Fruit fly (Drosophila melanogaster) whole organism, prepupa: ENCODE data around the gene CG4066.
A peak's percentile ranks its signal among the peaks of the same experiment; 100 is the strongest.

Source experiments
- CG10631 ChIP-seq: fragments of 200-800 bp; sonication (Bioruptor generic); optimal IDR thresholded peaks from 2 replicates; lab custom pipeline; 2016; ENCODE audit warnings: missing biosample characterization, missing genetic modification characterization
- CG11294 ChIP-seq: fragments of 200-800 bp; sonication (Bioruptor generic); IDR thresholded peaks from 2 replicates; pipeline ENCODE4 v1.3.6; 2022; ENCODE audit warnings: missing biosample characterization, missing genetic modification characterization
- CG11762 ChIP-seq: fragments of 200-800 bp; sonication (Bioruptor generic); optimal IDR thresholded peaks from 3 replicates; lab custom pipeline; 2016; ENCODE audit warnings: missing biosample characterization, missing genetic modification characterization; ENCODE audit not compliant: insufficient read depth
- CG1621 ChIP-seq: fragments of 200-800 bp; sonication (Bioruptor generic); optimal IDR thresholded peaks from 3 replicates; lab custom pipeline; 2018; ENCODE audit warnings: missing biosample characterization, mild to moderate bottlenecking, missing genetic modification characterization
- CG3032 ChIP-seq: fragments of 200-800 bp; optimal IDR thresholded peaks from 2 replicates; lab custom pipeline; 2019; ENCODE audit warnings: missing biosample characterization, mild to moderate bottlenecking, missing genetic modification characterization, moderate library complexity
- CG32006 ChIP-seq: fragments of 200-800 bp; sonication (Bioruptor generic); optimal IDR thresholded peaks from 3 replicates; lab custom pipeline; 2017; ENCODE audit warnings: missing biosample characterization, mild to moderate bottlenecking, missing genetic modification characterization
- CG34406 ChIP-seq: fragments of 200-800 bp; sonication (Bioruptor generic); optimal IDR thresholded peaks from 3 replicates; lab custom pipeline; 2016; ENCODE audit warnings: missing biosample characterization, missing genetic modification characterization
- CG4318 ChIP-seq: fragments of 200-800 bp; sonication (Bioruptor generic); optimal IDR thresholded peaks from 3 replicates; lab custom pipeline; 2017; ENCODE audit warnings: missing biosample characterization, mild to moderate bottlenecking, missing genetic modification characterization
- CG6163 ChIP-seq: fragments of 200-800 bp; sonication (Bioruptor generic); IDR thresholded peaks from 3 replicates; pipeline ENCODE4 v1.3.6; 2022; ENCODE audit warnings: missing biosample characterization, missing genetic modification characterization
- CG6276 ChIP-seq: fragments of 200-800 bp; sonication (Bioruptor generic); optimal IDR thresholded peaks from 2 replicates; lab custom pipeline; 2017; ENCODE audit warnings: missing biosample characterization, mild to moderate bottlenecking, missing genetic modification characterization
- CG6854 ChIP-seq: fragments of 200-800 bp; sonication (Bioruptor generic); optimal IDR thresholded peaks from 2 replicates; lab custom pipeline; 2017; ENCODE audit warnings: missing biosample characterization, mild to moderate bottlenecking, missing genetic modification characterization
- CG7368 ChIP-seq: fragments of 200-800 bp; sonication (Bioruptor generic); optimal IDR thresholded peaks from 3 replicates; lab custom pipeline; 2016; ENCODE audit warnings: missing biosample characterization, missing genetic modification characterization
- CG8319 ChIP-seq: fragments of 200-800 bp; sonication (Bioruptor generic); optimal IDR thresholded peaks from 3 replicates; lab custom pipeline; 2016; ENCODE audit warnings: missing biosample characterization, missing genetic modification characterization
- CG9139 ChIP-seq: fragments of 200-800 bp; sonication (Bioruptor generic); optimal IDR thresholded peaks from 3 replicates; lab custom pipeline; 2017; ENCODE audit warnings: missing biosample characterization, mild to moderate bottlenecking, missing genetic modification characterization
- Eip75B ChIP-seq: fragments of 200-800 bp; sonication (Bioruptor generic); optimal IDR thresholded peaks from 3 replicates; lab custom pipeline; 2016; ENCODE audit warnings: missing biosample characterization, missing genetic modification characterization
- Ets96B ChIP-seq: fragments of 200-800 bp; optimal IDR thresholded peaks from 2 replicates; lab custom pipeline; 2019; ENCODE audit warnings: missing biosample characterization, mild to moderate bottlenecking, missing genetic modification characterization, moderate library complexity
- Gug ChIP-seq: fragments of 200-800 bp; sonication (Bioruptor generic); IDR thresholded peaks from 2 replicates; pipeline ENCODE4 v1.3.6; 2022; ENCODE audit warnings: missing biosample characterization, missing genetic modification characterization
- Hr38 ChIP-seq: sonication (Bioruptor generic); optimal IDR thresholded peaks from 2 replicates; lab custom pipeline; 2016; ENCODE audit warnings: missing biosample characterization, missing genetic modification characterization
- Lpt ChIP-seq: fragments of 200-800 bp; sonication (Bioruptor generic); optimal IDR thresholded peaks from 3 replicates; lab custom pipeline; 2016; ENCODE audit warnings: missing biosample characterization, missing genetic modification characterization
- OdsH ChIP-seq: fragments of 200-800 bp; sonication (Bioruptor generic); optimal IDR thresholded peaks from 3 replicates; lab custom pipeline; 2016; ENCODE audit warnings: missing biosample characterization, missing genetic modification characterization
- Smox ChIP-seq: fragments of 200-800 bp; sonication (Bioruptor generic); optimal IDR thresholded peaks from 3 replicates; lab custom pipeline; 2016; ENCODE audit warnings: missing biosample characterization, missing genetic modification characterization
- Sox102F ChIP-seq: fragments of 200-800 bp; sonication (Bioruptor generic); optimal IDR thresholded peaks from 2 replicates; lab custom pipeline; 2016; ENCODE audit warnings: missing biosample characterization, mild to moderate bottlenecking, missing genetic modification characterization
- Sox14 ChIP-seq: fragments of 200-800 bp; sonication (Bioruptor generic); optimal IDR thresholded peaks from 3 replicates; lab custom pipeline; 2016; ENCODE audit warnings: missing biosample characterization, missing genetic modification characterization
- achi ChIP-seq: fragments of 200-800 bp; sonication (Bioruptor generic); optimal IDR thresholded peaks from 3 replicates; lab custom pipeline; 2016; ENCODE audit warnings: missing biosample characterization, missing genetic modification characterization
- cyc ChIP-seq: fragments of 200-800 bp; sonication (Bioruptor generic); optimal IDR thresholded peaks from 3 replicates; lab custom pipeline; 2016; ENCODE audit warnings: missing biosample characterization, missing genetic modification characterization
- dac ChIP-seq: fragments of 200-800 bp; sonication (Bioruptor generic); optimal IDR thresholded peaks from 2 replicates; lab custom pipeline; 2017; ENCODE audit warnings: missing biosample characterization, mild to moderate bottlenecking, missing genetic modification characterization
- dsx ChIP-seq: fragments of 200-800 bp; optimal IDR thresholded peaks from 3 replicates; lab custom pipeline; 2019; ENCODE audit warnings: missing biosample characterization, mild to moderate bottlenecking, missing genetic modification characterization, moderate library complexity; ENCODE audit not compliant: poor library complexity, severe bottlenecking
- fd59A ChIP-seq: fragments of 200-800 bp; sonication (Bioruptor generic); optimal IDR thresholded peaks from 2 replicates; lab custom pipeline; 2017; ENCODE audit warnings: missing biosample characterization, mild to moderate bottlenecking, missing genetic modification characterization, missing genetic modification reagents
- pdm3 ChIP-seq: fragments of 200-800 bp; sonication (Bioruptor generic); optimal IDR thresholded peaks from 3 replicates; lab custom pipeline; 2016; ENCODE audit warnings: missing biosample characterization, missing genetic modification characterization
- ss ChIP-seq, 2 experiments: fragments of 200-800 bp; sonication (Bioruptor generic); optimal IDR thresholded peaks; 2 replicates in 1 of 2; 3 replicates in 1 of 2; lab custom pipeline; 2017 to 2018; ENCODE audit warnings: mild to moderate bottlenecking in 2 of 2, missing biosample characterization in 2 of 2, missing genetic modification characterization in 2 of 2, moderate library complexity in 1 of 2
- svp ChIP-seq: fragments of 200-800 bp; sonication (Bioruptor generic); peaks from one replicate; lab custom pipeline; 2016; ENCODE audit warnings: missing biosample characterization, missing genetic modification characterization
- vri ChIP-seq: fragments of 200-800 bp; sonication (Bioruptor generic); optimal IDR thresholded peaks from 3 replicates; lab custom pipeline; 2016; ENCODE audit warnings: missing biosample characterization, mild to moderate bottlenecking, missing genetic modification characterization

CG4066 gene

DNA sequence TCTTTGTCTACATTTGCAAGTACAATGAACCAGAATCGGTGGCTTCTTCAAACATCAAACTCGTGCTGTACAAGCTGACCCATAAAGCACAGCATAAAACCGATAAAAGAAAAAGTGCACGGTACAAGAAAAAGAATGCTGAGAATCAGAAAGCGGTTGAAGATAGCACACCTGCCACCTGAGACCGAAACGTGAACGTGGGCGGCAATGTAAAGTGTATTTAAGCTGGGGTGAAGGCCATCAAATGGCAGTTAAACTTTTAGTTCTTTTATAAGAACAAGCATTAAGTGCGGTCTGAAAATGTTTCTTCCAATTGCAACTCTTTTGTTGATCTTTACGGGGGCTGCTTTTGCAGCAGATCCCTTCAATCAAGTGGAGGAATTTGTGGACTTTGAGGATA is at the start of gene CG4066:
TSS of gene CG4066 (plus strand) at position 301 of the 400 bp plus-strand sequence.
- TF ChIP-seq ss (GFP tag; optimal IDR thresholded peaks at IDR 0.05; lab: Kevin White, UChicago) (no peak), CG34406 (no peak), CG11762 (GFP tag; lab: Kevin White, UChicago) (no peak), CG9139 (no peak), CG1621 (tag; lab: Kevin White, UChicago) (no peak), Sox14 (GFP tag; lab: Kevin White, UChicago) (no peak), CG6854 (GFP tag; lab: Kevin White, UChicago) (no peak), Ets96B (no peak), CG3032 (tag; lab: Kevin White, UChicago) (no peak), Hr38 (GFP tag; lab: Kevin White, UChicago) (no peak), vri (no peak), CG8319 (GFP tag; lab: Kevin White, UChicago) (no peak), achi (GFP tag; lab: Kevin White, UChicago) (no peak), dac (GFP tag; lab: Kevin White, UChicago) (no peak), fd59A (GFP tag; lab: Kevin White, UChicago) (no peak)

DNA sequence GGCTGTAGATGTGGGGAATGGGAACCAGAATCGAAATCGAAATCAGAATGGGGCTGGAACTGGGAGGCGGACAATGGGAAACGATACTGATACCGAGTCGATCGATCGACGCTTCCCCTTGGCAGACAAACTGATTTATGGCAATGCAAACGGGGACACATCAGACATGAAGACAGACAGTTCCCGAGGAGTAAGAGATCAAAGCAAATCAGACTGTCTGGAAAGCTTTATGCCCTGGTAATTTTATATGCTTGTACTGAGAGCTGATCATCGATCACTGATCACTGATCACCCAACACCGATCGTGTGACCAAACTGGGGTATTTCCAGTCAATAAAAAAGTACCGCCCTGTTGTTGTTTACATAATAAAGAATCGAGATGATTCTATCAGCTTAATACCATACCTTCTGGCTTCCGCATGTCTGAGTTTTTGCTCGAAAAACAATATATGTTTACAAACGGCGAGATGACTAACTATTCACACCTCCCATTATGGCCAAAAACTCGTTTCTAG is 41.2 kb upstream of the CG4066 start:
- TF ChIP-seq svp (GFP tag; lab: Kevin White, UChicago) (peak; percentile 100), CG11294 (GFP tag; lab: Robert Waterston, UW) (no peak)

- TF ChIP-seq CG6854 (GFP tag; lab: Kevin White, UChicago) (no peak), CG8319 (GFP tag; lab: Kevin White, UChicago) (no peak), vri (no peak), cyc (no peak), CG9139 (no peak), CG10631 (GFP tag; lab: Kevin White, UChicago) (no peak), CG6163 (GFP tag; lab: Robert Waterston, UW) (no peak), svp (GFP tag; lab: Kevin White, UChicago) (no peak), CG34406 (no peak), dsx (GFP tag; lab: Kevin White, UChicago) (no peak), pdm3 (GFP tag; lab: Kevin White, UChicago) (no peak), Eip75B (GFP tag; lab: Kevin White, UChicago) (no peak), Ets96B (no peak), CG6276 (no peak), achi (GFP tag; lab: Kevin White, UChicago) (no peak)
- TF ChIP-seq, all 60 proteins: peak for 0
These were observed 40.6 kb upstream of the CG4066 start, which contains the start of gene CG17738 for dm6 chr3R:12270590-12270989. CG17738 (plus strand) TSS chr3R:12270890.

- TF ChIP-seq OdsH (GFP tag; lab: Kevin White, UChicago) (no peak), Ets96B (no peak), Gug (GFP tag; lab: Robert Waterston, UW) (no peak), CG4318 (GFP tag; lab: Kevin White, UChicago) (no peak), CG32006 (no peak), Smox (no peak), Lpt (GFP tag; lab: Kevin White, UChicago) (no peak), Hr38 (GFP tag; lab: Kevin White, UChicago) (no peak), Sox102F (GFP tag; lab: Kevin White, UChicago) (no peak)
These were observed 38.3 kb upstream of the CG4066 start, which contains the start of gene Sfp87B for dm6 chr3R:12272826-12273225. Sfp87B (plus strand) TSS chr3R:12273126.

- TF ChIP-seq CG6163 (GFP tag; lab: Robert Waterston, UW) (0 out of 3 replicates have a peak, but pooled peaks have one; percentile 16), CG7368 (GFP tag; lab: Kevin White, UChicago) (peak; percentile 32), svp (GFP tag; lab: Kevin White, UChicago) (peak; percentile 100), Gug (GFP tag; lab: Robert Waterston, UW) (no peak), dsx (GFP tag; lab: Kevin White, UChicago) (peak; percentile 17)
These were observed 32.1 kb upstream of the CG4066 start for dm6 chr3R:12279019-12279418.
